Worm (Caenorhabditis elegans): ENCODE results near the gene uvs-1.

ce11 chrV:7814601-7815000 is 10.6 kb upstream of the uvs-1 start, which contains the start of gene ZK742.6:
- TF ChIP-seq ceh-6 (GFP tag; optimal IDR thresholded peaks at IDR 0.05) (no peak), ets-4 (tag; optimal IDR thresholded peaks at IDR 0.05) (no peak), pqm-1 (tag; optimal IDR thresholded peaks at IDR 0.05) (no peak)
